Worm (Caenorhabditis elegans): ENCODE results near the gene isy-1.

Gene isy-1

DNA sequence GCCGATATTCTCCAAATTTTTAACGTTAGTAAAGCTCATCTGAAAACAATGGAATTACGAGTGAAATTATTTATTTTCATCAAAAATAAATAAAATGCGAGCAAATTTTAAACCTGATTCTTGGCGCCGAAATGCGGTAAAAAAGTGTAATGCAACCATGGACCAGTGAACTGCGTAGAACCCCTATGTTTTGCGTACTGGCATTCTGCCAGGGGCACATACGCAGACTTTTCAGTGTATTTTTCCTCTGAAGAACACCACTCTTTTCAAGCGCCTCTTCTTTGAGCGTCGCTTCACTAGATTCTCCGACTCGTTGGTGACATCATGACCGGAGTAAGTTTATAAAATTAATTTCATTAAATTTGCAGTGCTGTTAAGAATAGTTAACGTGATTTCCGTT lies 35.0 kb downstream of the isy-1 start, which contains the start of the genes ctf-4 and eef-1G (continued):
- 0 out of 2 replicates have a peak, but pooled peaks have one; percentile 32 for TF ChIP-seq Y67H2A.10 (GFP tag; conservative IDR thresholded peaks at IDR 0.05)
- TF ChIP-seq ztf-3 (GFP tag; optimal IDR thresholded peaks at IDR 0.05) = peak; percentile 36
- no peak for TF ChIP-seq mes-4 (tag; optimal IDR thresholded peaks at IDR 0.05)
- peak; percentile 55; the same call in 1 of the 2 replicates for TF ChIP-seq lin-26 (GFP tag; IDR thresholded peaks at IDR 0.05)
- peak; percentile 71 for TF ChIP-seq snpc-4 (GFP tag; optimal IDR thresholded peaks at IDR 0.05)
- peak; percentile 65 to 84 (median 80) for TF ChIP-seq snpc-4 (tag; optimal IDR thresholded peaks at IDR 0.05)
- TF ChIP-seq rpc-1 (optimal IDR thresholded peaks at IDR 0.05) = no peak
- TF ChIP-seq rpc-1 (tag; optimal IDR thresholded peaks at IDR 0.05) = no peak
- no peak for TF ChIP-seq dpff-1 (tag; optimal IDR thresholded peaks at IDR 0.05)
- peak; percentile 54; the same call in 1 of the 2 replicates for TF ChIP-seq C17E4.6 (GFP tag; IDR thresholded peaks at IDR 0.05)
- peak; percentile 93 for TF ChIP-seq ceh-27 (GFP tag; optimal IDR thresholded peaks at IDR 0.05)
- peak; percentile 59 for TF ChIP-seq snpc-1.1 (tag; optimal IDR thresholded peaks at IDR 0.05; ENCODE audit: insufficient read depth)
- no peak for TF ChIP-seq egrh-3 (GFP tag; IDR thresholded peaks at IDR 0.05)
- TF ChIP-seq pbrm-1 (GFP tag; IDR thresholded peaks at IDR 0.05) = peak; percentile 91
- peak; percentile 87 for TF ChIP-seq pha-4 (tag; optimal IDR thresholded peaks at IDR 0.05)
- peak; percentile 8 for TF ChIP-seq xnd-1 (tag; optimal IDR thresholded peaks at IDR 0.05)
- no peak for TF ChIP-seq ceh-58 (GFP tag; IDR thresholded peaks at IDR 0.05)
- peak; percentile 94 for TF ChIP-seq nfyb-1 (GFP tag; IDR thresholded peaks at IDR 0.05)
- TF ChIP-seq nhr-90 (tag; optimal IDR thresholded peaks at IDR 0.05) = peak; percentile 52
- 0 out of 2 replicates have a peak, but pooled peaks have one; percentile 21 for TF ChIP-seq Y56A3A.18 (GFP tag; IDR thresholded peaks at IDR 0.05)
- peak; percentile 75 for TF ChIP-seq attf-3 (GFP tag; conservative IDR thresholded peaks at IDR 0.05)
- peak; percentile 77 for TF ChIP-seq unc-130 (GFP tag; optimal IDR thresholded peaks at IDR 0.05)
- peak; percentile 79 for TF ChIP-seq athp-1 (tag; optimal IDR thresholded peaks at IDR 0.05)
- TF ChIP-seq rec-8 (tag; optimal IDR thresholded peaks at IDR 0.05) = no peak
- TF ChIP-seq gei-17 (GFP tag; optimal IDR thresholded peaks at IDR 0.05) = peak; percentile 66
- TF ChIP-seq ztf-6 (GFP tag; IDR thresholded peaks at IDR 0.05) = peak; percentile 71; the same call in 1 of the 2 replicates
- TF ChIP-seq Y95B8A.8 (GFP tag; IDR thresholded peaks at IDR 0.05) = peak; percentile 83; the same call in 1 of the 2 replicates
- no peak for TF ChIP-seq ztf-22 (GFP tag; optimal IDR thresholded peaks at IDR 0.05)
- peak; percentile 98 for TF ChIP-seq mcd-1 (GFP tag; IDR thresholded peaks at IDR 0.05)
- TF ChIP-seq ceh-91 (GFP tag; IDR thresholded peaks at IDR 0.05) = peak; percentile 83
- TF ChIP-seq K12H6.12 (tag; optimal IDR thresholded peaks at IDR 0.05) = peak; percentile 85
- TF ChIP-seq nhr-80 (tag; optimal IDR thresholded peaks at IDR 0.05) = peak; percentile 97
- peak; percentile 93 for TF ChIP-seq snpc-3.4 (tag; optimal IDR thresholded peaks at IDR 0.05)
- peak; percentile 86 for TF ChIP-seq C06A6.2 (GFP tag; conservative IDR thresholded peaks at IDR 0.05)
- no peak for TF ChIP-seq mxl-1 (tag; optimal IDR thresholded peaks at IDR 0.05)
- TF ChIP-seq ceh-79 (tag; optimal IDR thresholded peaks at IDR 0.05) = no peak
- TF ChIP-seq F57C9.4 (tag; optimal IDR thresholded peaks at IDR 0.05) = no peak
- peak; percentile 51 for TF ChIP-seq F49E8.2 (tag; optimal IDR thresholded peaks at IDR 0.05; ENCODE audit: insufficient read depth)
- TF ChIP-seq efl-1 (GFP tag; optimal IDR thresholded peaks at IDR 0.05) = peak; percentile 90
- no peak for TF ChIP-seq F57A8.1 (GFP tag; optimal IDR thresholded peaks at IDR 0.05)

DNA sequence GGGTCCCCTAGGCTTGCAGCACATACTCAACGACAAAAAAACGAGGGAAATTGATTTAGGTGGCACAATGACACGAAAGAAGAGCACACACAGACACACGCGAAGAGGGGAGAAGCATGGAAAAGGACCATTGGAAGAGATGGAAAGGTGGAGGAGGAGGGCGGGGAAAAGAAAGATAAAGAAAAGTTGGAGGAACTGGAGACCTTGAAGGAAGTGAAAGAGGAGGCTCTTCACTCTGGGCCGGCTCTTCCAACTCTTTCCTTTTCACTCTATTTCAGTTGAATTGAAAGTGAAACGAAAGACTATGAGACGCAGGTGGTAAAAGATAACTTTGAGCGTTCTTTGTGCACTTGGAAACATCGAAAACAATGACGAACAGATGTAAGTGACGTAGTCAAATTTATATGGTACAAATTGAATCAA lies 39.0 kb downstream of the isy-1 start:
- TF ChIP-seq K12H6.12 (tag; optimal IDR thresholded peaks at IDR 0.05) = peak; percentile 67
- TF ChIP-seq F52B5.7 (tag; optimal IDR thresholded peaks at IDR 0.05) = peak; percentile 28
- TF ChIP-seq egl-44 (GFP tag; IDR thresholded peaks at IDR 0.05) = no peak
- TF ChIP-seq unc-62 (GFP tag; optimal IDR thresholded peaks at IDR 0.05) = no peak
- no peak for TF ChIP-seq ceh-91 (GFP tag; IDR thresholded peaks at IDR 0.05)
- TF ChIP-seq attf-5 (GFP tag; optimal IDR thresholded peaks at IDR 0.05) = peak; percentile 38
- TF ChIP-seq F10E7.11 (tag; optimal IDR thresholded peaks at IDR 0.05) = peak; percentile 56
- TF ChIP-seq lin-40 (tag; optimal IDR thresholded peaks at IDR 0.05) = peak; percentile 34
- peak; percentile 36; the same call in 1 of the 2 replicates for TF ChIP-seq B0336.3 (GFP tag; IDR thresholded peaks at IDR 0.05)
- peak; percentile 29; the same call in 1 of the 2 replicates for TF ChIP-seq mcd-1 (GFP tag; IDR thresholded peaks at IDR 0.05)
- TF ChIP-seq ztf-3 (GFP tag; optimal IDR thresholded peaks at IDR 0.05) = peak; percentile 26
- 0 out of 2 replicates have a peak, but pooled peaks have one; percentile 12 for TF ChIP-seq madf-6 (GFP tag; IDR thresholded peaks at IDR 0.05)
- TF ChIP-seq Y56A3A.18 (GFP tag; IDR thresholded peaks at IDR 0.05) = 0 out of 2 replicates have a peak, but pooled peaks have one; percentile 43
- TF ChIP-seq ztf-26 (tag; optimal IDR thresholded peaks at IDR 0.05) = no peak
- TF ChIP-seq ekl-4 (GFP tag; IDR thresholded peaks at IDR 0.05) = 0 out of 2 replicates have a peak, but pooled peaks have one; percentile 39

All from whole organism, young adult.